Worm (Caenorhabditis elegans) whole organism, young adult: Measurements from ENCODE around the gene C18B2.3.

Experiments
- D2030.7 ChIP-seq: fragments of 200-800 bp; sonication (Bioruptor generic); IDR thresholded peaks from 2 replicates; pipeline ENCODE4 v1.3.6; 2022; ENCODE audit warnings: missing genetic modification reagents, missing genetic modification characterization, missing compliant biosample characterization
- F33H1.4 ChIP-seq: fragments of 200-800 bp; sonication (Bioruptor generic); IDR thresholded peaks from 2 replicates; pipeline ENCODE4 v1.3.6; 2022; ENCODE audit warnings: missing genetic modification reagents, missing genetic modification characterization, missing compliant biosample characterization
- F52B5.7 ChIP-seq: sonication (generic microtip); optimal IDR thresholded peaks from 2 replicates; lab custom pipeline; 2016; ENCODE audit warnings: mild to moderate bottlenecking, missing genetic modification characterization, missing compliant biosample characterization
- T26A5.8 ChIP-seq: sonication (generic microtip); optimal IDR thresholded peaks from 2 replicates; lab custom pipeline; 2016; ENCODE audit warnings: missing genetic modification characterization, missing compliant biosample characterization
- Y53F4B.3 ChIP-seq: fragments of 200-800 bp; sonication (Bioruptor generic); IDR thresholded peaks from 2 replicates; pipeline ENCODE4 v1.3.6; 2022; ENCODE audit warnings: missing genetic modification reagents, missing genetic modification characterization, missing compliant biosample characterization
- Y53G8AR.9 ChIP-seq: fragments of 200-800 bp; sonication (Bioruptor generic); conservative IDR thresholded peaks from 2 replicates; pipeline ENCODE4 v1.3.6; 2022; ENCODE audit warnings: missing genetic modification reagents, missing genetic modification characterization, missing compliant biosample characterization
- Y79H2A.3 ChIP-seq: fragments of 200-800 bp; sonication (Bioruptor generic); conservative IDR thresholded peaks from 2 replicates; pipeline ENCODE4 v1.3.6; 2022; ENCODE audit warnings: missing genetic modification reagents, missing genetic modification characterization, missing compliant biosample characterization
- atf-7 ChIP-seq: sonication (generic microtip); optimal IDR thresholded peaks from 2 replicates; lab custom pipeline; 2017; ENCODE audit warnings: mild to moderate bottlenecking, missing genetic modification characterization, missing compliant biosample characterization
- athp-1 ChIP-seq: sonication (generic microtip); optimal IDR thresholded peaks from 2 replicates; lab custom pipeline; 2017; ENCODE audit warnings: mild to moderate bottlenecking, missing genetic modification characterization, missing compliant biosample characterization
- ccch-3 ChIP-seq: fragments of 200-800 bp; sonication (Bioruptor generic); optimal IDR thresholded peaks from 2 replicates; lab custom pipeline; 2018; ENCODE audit warnings: mild to moderate bottlenecking, missing genetic modification characterization, missing compliant biosample characterization
- ceh-27 ChIP-seq: fragments of 200-800 bp; sonication (Bioruptor generic); optimal IDR thresholded peaks from 2 replicates; lab custom pipeline; 2018; ENCODE audit warnings: mild to moderate bottlenecking, missing genetic modification characterization, moderate library complexity, missing compliant biosample characterization
- ceh-58 ChIP-seq: fragments of 200-800 bp; sonication (Bioruptor generic); IDR thresholded peaks from 2 replicates; pipeline ENCODE4 v1.3.6; 2022; ENCODE audit warnings: missing genetic modification characterization, missing compliant biosample characterization
- ceh-79 ChIP-seq: sonication (generic microtip); optimal IDR thresholded peaks from 2 replicates; lab custom pipeline; 2017; ENCODE audit warnings: mild to moderate bottlenecking, missing genetic modification characterization, missing compliant biosample characterization
- dox-1 ChIP-seq: fragments of 200-800 bp; sonication (Bioruptor generic); IDR thresholded peaks from 2 replicates; pipeline ENCODE4 v1.3.6; 2022; ENCODE audit warnings: missing genetic modification reagents, missing genetic modification characterization, missing compliant biosample characterization
- egl-44 ChIP-seq: fragments of 200-800 bp; sonication (Bioruptor generic); IDR thresholded peaks from 2 replicates; pipeline ENCODE4 v1.3.6; 2022; ENCODE audit warnings: missing genetic modification reagents, missing genetic modification characterization, missing compliant biosample characterization
- ekl-4 ChIP-seq: fragments of 200-800 bp; sonication (Bioruptor generic); IDR thresholded peaks from 2 replicates; pipeline ENCODE4 v1.3.6; 2022; ENCODE audit warnings: missing genetic modification reagents, missing genetic modification characterization, missing compliant biosample characterization
- him-1 ChIP-seq: sonication (generic microtip); optimal IDR thresholded peaks from 2 replicates; lab custom pipeline; 2016; ENCODE audit warnings: missing genotype, missing genetic modification reagents, missing genetic modification characterization, missing compliant biosample characterization
- hrde-1 ChIP-seq: sonication (generic microtip); optimal IDR thresholded peaks from 2 replicates; lab custom pipeline; 2016; ENCODE audit warnings: missing genetic modification characterization, mild to moderate bottlenecking, missing compliant biosample characterization, moderate library complexity, missing genotype, missing genetic modification reagents, borderline replicate concordance
- lin-35 ChIP-seq, 3 experiments: fragments of 150-350 bp in 2 of 3; sonication (generic microtip) in 1 of 3; optimal IDR thresholded peaks; 2 replicates each; lab custom pipeline; 2014 to 2018; ENCODE audit warnings: missing biosample characterization in 3 of 3, missing genetic modification characterization in 3 of 3, missing genetic modification reagents in 3 of 3
- lin-54 ChIP-seq: fragments of 200-800 bp; sonication (Bioruptor generic); optimal IDR thresholded peaks from 2 replicates; lab custom pipeline; 2018; ENCODE audit warnings: mild to moderate bottlenecking, missing genetic modification characterization, missing compliant biosample characterization
- madf-6 ChIP-seq: fragments of 200-800 bp; sonication (Bioruptor generic); IDR thresholded peaks from 2 replicates; pipeline ENCODE4 v1.3.6; 2022; ENCODE audit warnings: missing genetic modification reagents, missing genetic modification characterization, missing compliant biosample characterization
- mel-28 ChIP-seq: sonication (generic microtip); optimal IDR thresholded peaks from 2 replicates; lab custom pipeline; 2016; ENCODE audit warnings: borderline replicate concordance, mild to moderate bottlenecking, missing genetic modification characterization, missing compliant biosample characterization
- mxl-1 ChIP-seq: sonication (generic microtip); optimal IDR thresholded peaks from 2 replicates; lab custom pipeline; 2016; ENCODE audit warnings: missing genetic modification characterization, missing compliant biosample characterization
- nfya-2 ChIP-seq: fragments of 200-800 bp; sonication (Bioruptor generic); IDR thresholded peaks from 2 replicates; pipeline ENCODE4 v1.3.6; 2022; ENCODE audit warnings: missing genetic modification reagents, missing genetic modification characterization, missing compliant biosample characterization
- nhr-27 ChIP-seq: fragments of 200-800 bp; sonication (Bioruptor generic); optimal IDR thresholded peaks from 2 replicates; lab custom pipeline; 2018; ENCODE audit warnings: mild to moderate bottlenecking, missing genetic modification characterization, moderate library complexity, missing compliant biosample characterization
- nhr-80 ChIP-seq: sonication (generic microtip); optimal IDR thresholded peaks from 2 replicates; lab custom pipeline; 2016; ENCODE audit warnings: missing genetic modification characterization, missing compliant biosample characterization
- sdz-38 ChIP-seq: sonication (generic microtip); optimal IDR thresholded peaks from 2 replicates; lab custom pipeline; 2016; ENCODE audit warnings: missing genotype, missing genetic modification characterization, missing compliant biosample characterization
- snpc-4 ChIP-seq, 5 experiments: fragments of 150-350 bp in 1 of 5; sonication (generic microtip) in 4 of 5; optimal IDR thresholded peaks; 2 replicates each; lab custom pipeline; 2014 to 2018; ENCODE audit warnings: missing genetic modification characterization in 5 of 5, missing biosample characterization in 3 of 5, antibody characterized with exemption in 2 of 5, mild to moderate bottlenecking in 2 of 5, missing compliant biosample characterization in 2 of 5, missing genotype in 2 of 5, moderate library complexity in 2 of 5, missing genetic modification reagents in 1 of 5
- tbx-9 ChIP-seq: sonication (generic microtip); optimal IDR thresholded peaks from 2 replicates; lab custom pipeline; 2016; ENCODE audit warnings: borderline replicate concordance, missing genetic modification characterization, inconsistent platforms, missing compliant biosample characterization
- zfh-2 ChIP-seq: fragments of 200-800 bp; sonication (Bioruptor generic); conservative IDR thresholded peaks from 2 replicates; pipeline ENCODE4 v1.3.6; 2022; ENCODE audit warnings: missing genetic modification reagents, missing genetic modification characterization, missing compliant biosample characterization
- zim-3 ChIP-seq: sonication (generic microtip); optimal IDR thresholded peaks from 2 replicates; lab custom pipeline; 2017; ENCODE audit warnings: mild to moderate bottlenecking, missing genetic modification characterization, moderate library complexity, missing compliant biosample characterization
- ztf-25 ChIP-seq: fragments of 200-800 bp; sonication (Bioruptor generic); IDR thresholded peaks from 2 replicates; pipeline ENCODE4 v1.3.6; 2022; ENCODE audit warnings: missing genetic modification reagents, missing genetic modification characterization, missing compliant biosample characterization

The C18B2.3 gene

DNA sequence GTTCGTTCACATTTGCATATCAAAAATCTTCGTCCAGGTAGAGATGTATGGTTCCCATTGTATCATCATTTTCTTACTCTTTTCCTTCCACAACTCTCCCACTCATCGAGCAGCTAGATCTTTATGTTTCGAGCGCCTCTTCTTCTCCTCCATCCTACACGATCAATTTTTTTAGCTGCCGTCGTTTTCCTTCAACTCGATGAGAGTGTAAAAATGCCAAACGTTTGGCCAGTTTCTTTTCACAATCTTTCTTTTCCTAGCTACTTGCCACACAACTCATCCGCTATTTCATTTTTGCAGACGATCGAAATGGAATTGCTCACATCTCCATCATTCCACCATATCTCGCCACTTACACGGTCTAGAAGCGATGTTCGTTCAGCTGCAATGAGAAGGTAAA, at the start of gene C18B2.3:
Gene C18B2.3 (plus strand): TSS at position 301 of the 400 bp plus-strand sequence.
- TF ChIP-seq snpc-4 (GFP tag; optimal IDR thresholded peaks at IDR 0.05; lab: Kevin White, UChicago) (no peak), snpc-4 (tag; optimal IDR thresholded peaks at IDR 0.05; lab: Kevin White, UChicago) (no peak), mxl-1 (tag; lab: Kevin White, UChicago) (no peak), Y53F4B.3 (no peak), lin-35 (GFP tag; optimal IDR thresholded peaks at IDR 0.05; lab: Kevin White, UChicago) (no peak), ccch-3 (GFP tag; lab: Kevin White, UChicago) (no peak)
- TF ChIP-seq, all 124 proteins: peak for 0

DNA sequence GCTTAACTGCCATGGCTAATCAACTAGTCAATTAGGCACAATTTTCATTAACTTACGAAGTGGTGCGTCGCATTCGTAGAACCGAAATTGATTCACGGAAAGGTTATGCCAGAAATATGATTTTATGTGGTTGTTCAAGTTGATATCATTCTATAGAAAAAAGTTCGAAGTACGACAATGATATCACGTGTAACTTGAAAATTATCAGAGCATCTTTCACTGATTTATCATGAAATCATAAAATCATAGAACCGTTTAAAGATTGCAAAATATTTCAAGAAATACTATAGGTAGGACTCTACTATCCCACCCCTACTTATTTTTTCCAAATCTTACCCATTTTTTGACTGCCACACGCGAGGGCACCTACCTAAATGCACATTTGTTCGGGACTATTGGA, 48.7 kb upstream of the C18B2.3 start:
- no peak for TF ChIP-seq hrde-1 (tag; lab: Kevin White, UChicago)
- peak; percentile 45 for TF ChIP-seq nhr-80 (tag; lab: Kevin White, UChicago)

DNA sequence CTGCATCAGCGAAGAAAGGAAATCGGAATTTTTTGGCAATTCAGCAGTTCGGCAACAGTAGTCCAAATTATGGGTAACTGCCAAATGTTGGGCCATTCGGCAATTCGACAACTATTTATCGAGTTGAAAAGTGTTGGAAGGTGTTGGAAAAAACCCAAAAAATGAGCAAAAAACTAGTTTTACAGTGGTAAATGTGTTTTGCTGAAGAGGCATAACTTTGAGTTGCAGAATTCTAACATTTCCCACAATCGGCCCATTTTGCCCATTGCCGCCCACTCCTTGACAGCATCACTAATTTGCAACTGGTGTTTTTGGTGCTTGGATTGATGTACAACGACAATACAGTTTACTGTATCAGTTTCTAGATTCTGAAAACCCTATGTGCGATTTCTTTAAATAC, 47.9 kb upstream of the C18B2.3 start:
- no peak for TF ChIP-seq T26A5.8 (tag; lab: Kevin White, UChicago)
- TF ChIP-seq D2030.7 (GFP tag; lab: Robert Waterston, UW): no peak
- no peak for TF ChIP-seq nhr-80 (tag; lab: Kevin White, UChicago)
- no peak for TF ChIP-seq atf-7 (tag; lab: Kevin White, UChicago)
- no peak for TF ChIP-seq tbx-9 (tag; lab: Kevin White, UChicago)
- no peak for TF ChIP-seq ztf-25 (GFP tag; lab: Robert Waterston, UW)
- TF ChIP-seq lin-54 (GFP tag; lab: Kevin White, UChicago): no peak
- no peak for TF ChIP-seq nhr-27 (tag; lab: Kevin White, UChicago)
- TF ChIP-seq F52B5.7 (tag; lab: Kevin White, UChicago): no peak
- TF ChIP-seq F33H1.4 (GFP tag; lab: Robert Waterston, UW): no peak
- no peak for TF ChIP-seq madf-6
- no peak for TF ChIP-seq ceh-58
- TF ChIP-seq, all 124 proteins: peak for 0

- peak; percentile 51 for TF ChIP-seq zim-3
- TF ChIP-seq nfya-2 (GFP tag; lab: Robert Waterston, UW): no peak
- no peak for TF ChIP-seq ceh-27 (GFP tag; lab: Kevin White, UChicago)
- no peak for TF ChIP-seq Y79H2A.3
- no peak for TF ChIP-seq him-1 (tag; lab: Kevin White, UChicago)
- TF ChIP-seq ceh-79: no peak
- TF ChIP-seq zfh-2: peak; percentile 70
- TF ChIP-seq ekl-4 (GFP tag; lab: Robert Waterston, UW): 0 out of 2 replicates have a peak, but pooled peaks have one; percentile 49
- no peak for TF ChIP-seq sdz-38 (tag; lab: Kevin White, UChicago)
- TF ChIP-seq athp-1 (tag; lab: Kevin White, UChicago): no peak
- no peak for TF ChIP-seq mel-28 (tag; lab: Kevin White, UChicago)
- no peak for TF ChIP-seq egl-44 (GFP tag; lab: Robert Waterston, UW)
These were observed 47.5 kb upstream of the C18B2.3 start for ce11 chrX:3554117-3554516.

DNA sequence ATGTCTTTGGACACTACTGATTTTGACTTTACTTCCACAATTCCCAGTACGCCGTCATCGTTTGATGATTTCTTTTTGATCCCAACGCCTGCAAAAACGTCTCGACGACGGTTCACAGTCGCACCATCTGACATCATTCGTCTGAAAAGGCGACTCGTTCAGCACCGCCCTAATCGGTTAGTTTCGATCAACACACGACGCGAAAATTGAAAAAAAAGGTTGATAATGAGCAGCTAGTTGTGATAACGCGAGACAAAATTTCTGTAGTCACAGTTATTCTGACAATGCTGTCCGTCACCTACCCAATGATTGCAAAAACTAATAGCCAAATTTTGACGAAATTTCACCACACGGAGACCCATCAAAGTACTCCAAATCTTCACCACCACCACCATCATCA, 45.7 kb upstream of the C18B2.3 start:
- TF ChIP-seq dox-1 (GFP tag; lab: Robert Waterston, UW): 0 out of 2 replicates have a peak, but pooled peaks have one; percentile 11
- no peak for TF ChIP-seq egl-44 (GFP tag; lab: Robert Waterston, UW)
- 0 out of 2 replicates have a peak, but pooled peaks have one; percentile 1 for TF ChIP-seq Y53G8AR.9 (GFP tag; lab: Robert Waterston, UW)
- peak; percentile 76 for TF ChIP-seq nhr-80 (tag; lab: Kevin White, UChicago)
